Fruit fly (Drosophila melanogaster) whole organism, prepupa: ENCODE measurements around the gene Pex2.

ENCODE experiments used
- CG11762 ChIP-seq: fragments of 200-800 bp; sonication (Bioruptor generic); optimal IDR thresholded peaks from 3 replicates; lab custom pipeline; 2016; ENCODE audit warnings: missing biosample characterization, missing genetic modification characterization; ENCODE audit not compliant: insufficient read depth
- CG6808 ChIP-seq: fragments of 200-800 bp; sonication (Bioruptor generic); optimal IDR thresholded peaks from 3 replicates; lab custom pipeline; 2017; ENCODE audit warnings: missing biosample characterization, missing genetic modification characterization, mild to moderate bottlenecking, moderate library complexity, missing genetic modification reagents
- CG6854 ChIP-seq: fragments of 200-800 bp; sonication (Bioruptor generic); optimal IDR thresholded peaks from 2 replicates; lab custom pipeline; 2017; ENCODE audit warnings: missing biosample characterization, mild to moderate bottlenecking, missing genetic modification characterization
- OdsH ChIP-seq: fragments of 200-800 bp; sonication (Bioruptor generic); optimal IDR thresholded peaks from 3 replicates; lab custom pipeline; 2016; ENCODE audit warnings: missing biosample characterization, missing genetic modification characterization
- Sox14 ChIP-seq: fragments of 200-800 bp; sonication (Bioruptor generic); optimal IDR thresholded peaks from 3 replicates; lab custom pipeline; 2016; ENCODE audit warnings: missing biosample characterization, missing genetic modification characterization
- dac ChIP-seq: fragments of 200-800 bp; sonication (Bioruptor generic); optimal IDR thresholded peaks from 2 replicates; lab custom pipeline; 2017; ENCODE audit warnings: missing biosample characterization, mild to moderate bottlenecking, missing genetic modification characterization
- fd59A ChIP-seq: fragments of 200-800 bp; sonication (Bioruptor generic); optimal IDR thresholded peaks from 2 replicates; lab custom pipeline; 2017; ENCODE audit warnings: missing biosample characterization, mild to moderate bottlenecking, missing genetic modification characterization, missing genetic modification reagents
- ss ChIP-seq, 2 experiments: fragments of 200-800 bp; sonication (Bioruptor generic); optimal IDR thresholded peaks; 2 replicates in 1 of 2; 3 replicates in 1 of 2; lab custom pipeline; 2017 to 2018; ENCODE audit warnings: mild to moderate bottlenecking in 2 of 2, missing biosample characterization in 2 of 2, missing genetic modification characterization in 2 of 2, moderate library complexity in 1 of 2

DNA sequence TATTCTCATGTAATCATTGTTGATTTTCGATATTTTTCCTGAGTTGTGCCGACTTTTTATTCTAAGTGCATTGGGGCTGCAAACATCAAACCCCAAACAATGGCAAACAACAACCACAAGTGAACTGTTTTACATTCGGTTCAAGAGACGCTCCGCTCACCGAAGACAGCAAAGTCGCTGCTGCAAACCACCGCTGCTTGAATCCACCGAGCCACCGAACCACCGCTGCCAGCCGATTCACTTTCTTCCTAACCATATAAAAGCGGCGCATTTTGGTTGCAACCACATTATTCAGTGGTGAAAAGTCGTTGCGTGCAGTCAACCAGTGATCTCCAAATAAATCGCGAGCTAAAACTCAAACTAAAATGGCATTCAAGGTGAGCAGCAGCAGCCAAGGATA lies 2.5 kb upstream of the Pex2 start, which contains the start of gene Cpr66Cb:
- TF ChIP-seq dac (GFP tag; lab: Kevin White, UChicago) (no peak), fd59A (no peak), Sox14 (GFP tag; lab: Kevin White, UChicago) (no peak), OdsH (no peak), ss (GFP tag; optimal IDR thresholded peaks at IDR 0.05; lab: Kevin White, UChicago) (no peak), CG11762 (GFP tag; lab: Kevin White, UChicago) (no peak), CG6808 (GFP tag; lab: Kevin White, UChicago) (no peak), CG6854 (GFP tag; lab: Kevin White, UChicago) (no peak)
